Worm (Caenorhabditis elegans) whole organism, L1 larva: Measurements from ENCODE around the gene C55A6.11.

Experiments used
- aly-2 ChIP-seq: fragments of 150-350 bp; optimal IDR thresholded peaks from 2 replicates; lab custom pipeline; 2014; ENCODE audit warnings: missing biosample characterization, missing genetic modification characterization
- blmp-1 ChIP-seq: fragments of 150-350 bp; optimal IDR thresholded peaks from 2 replicates; lab custom pipeline; 2014; ENCODE audit warnings: missing biosample characterization, missing genetic modification characterization
- egl-27 ChIP-seq, 2 experiments: fragments of 150-350 bp in 1 of 2; sonication (generic microtip); optimal IDR thresholded peaks; 3 replicates each; lab custom pipeline; 2017 to 2018; ENCODE audit warnings: missing biosample characterization in 2 of 2, missing genetic modification characterization in 2 of 2, missing genetic modification reagents in 2 of 2
- elt-2 ChIP-seq: sonication (generic microtip); optimal IDR thresholded peaks from 2 replicates; lab custom pipeline; 2016; ENCODE audit warnings: missing genetic modification characterization, mild to moderate bottlenecking, inconsistent platforms, missing compliant biosample characterization, missing genetic modification reagents
- elt-3 ChIP-seq, 6 experiments: fragments of 150-350 bp in 1 of 6; sonication (generic microtip); optimal IDR thresholded peaks; 2 replicates each; lab custom pipeline; 2017 to 2018; ENCODE audit warnings: missing biosample characterization in 6 of 6, missing genetic modification characterization in 6 of 6, inconsistent platforms in 1 of 6
- hlh-4 ChIP-seq: sonication (generic microtip); optimal IDR thresholded peaks from 2 replicates; lab custom pipeline; 2016; ENCODE audit warnings: mild to moderate bottlenecking, missing genetic modification characterization, missing compliant biosample characterization
- lsy-2 ChIP-seq, 2 experiments: fragments of 150-350 bp; optimal IDR thresholded peaks; 2 replicates each; lab custom pipeline; 2014; ENCODE audit warnings: missing biosample characterization in 2 of 2, missing genetic modification characterization in 2 of 2
- nhr-12 ChIP-seq: sonication (generic microtip); optimal IDR thresholded peaks from 2 replicates; lab custom pipeline; 2017; ENCODE audit warnings: missing biosample characterization, missing genetic modification characterization
- nhr-77 ChIP-seq: fragments of 150-350 bp; optimal IDR thresholded peaks from 2 replicates; lab custom pipeline; 2014; ENCODE audit warnings: missing biosample characterization, missing genetic modification characterization
- skn-1 ChIP-seq: fragments of 150-350 bp; optimal IDR thresholded peaks from 2 replicates; lab custom pipeline; 2014; ENCODE audit warnings: missing biosample characterization, missing genetic modification characterization
- sptf-1 ChIP-seq: fragments of 150-350 bp; optimal IDR thresholded peaks from 2 replicates; lab custom pipeline; 2014; ENCODE audit warnings: missing biosample characterization, missing genetic modification characterization
- tbx-2 ChIP-seq: sonication (generic microtip); optimal IDR thresholded peaks from 2 replicates; lab custom pipeline; 2016; ENCODE audit warnings: missing genetic modification characterization, missing compliant biosample characterization
- unc-62 ChIP-seq: fragments of 150-350 bp; optimal IDR thresholded peaks from 2 replicates; lab custom pipeline; 2014; ENCODE audit warnings: missing biosample characterization, missing genetic modification reagents, missing genetic modification characterization
- ztf-11 ChIP-seq, 2 experiments: sonication (generic microtip); optimal IDR thresholded peaks; 2 replicates each; lab custom pipeline; 2016 to 2017; ENCODE audit warnings: missing genetic modification characterization in 2 of 2, missing biosample characterization in 1 of 2, missing compliant biosample characterization in 1 of 2

DNA sequence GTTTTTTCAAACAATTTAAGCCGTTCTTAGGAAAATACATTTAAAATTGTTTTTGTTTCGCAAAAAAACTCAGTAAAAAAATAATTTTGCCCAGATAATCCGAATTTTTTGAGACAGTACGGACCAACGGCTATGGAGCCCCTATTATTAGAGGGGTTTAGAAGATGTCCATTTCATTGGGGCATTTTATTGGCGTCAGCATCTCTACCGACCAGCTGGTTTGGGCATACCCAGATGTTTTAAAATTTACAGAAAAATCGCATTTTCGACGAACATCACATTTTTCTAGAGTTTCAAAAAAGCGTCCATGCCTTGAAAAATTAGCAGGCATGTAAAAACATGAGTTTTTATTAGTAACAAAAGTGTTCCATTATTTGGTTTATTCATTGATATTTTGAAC lies 21.0 kb downstream of the C55A6.11 start:
- TF ChIP-seq unc-62 (GFP tag; lab: Kevin White, UChicago) (no peak), elt-2 (no peak), elt-3 (tag; optimal IDR thresholded peaks at IDR 0.05; lab: Kevin White, UChicago) (no peak), aly-2 (tag; lab: Kevin White, UChicago) (no peak), blmp-1 (tag; lab: Kevin White, UChicago) (no peak), ztf-11 (tag; optimal IDR thresholded peaks at IDR 0.05; lab: Kevin White, UChicago) (no peak), lsy-2 (tag; optimal IDR thresholded peaks at IDR 0.05; lab: Kevin White, UChicago) (no peak), egl-27 (tag; optimal IDR thresholded peaks at IDR 0.05; lab: Kevin White, UChicago) (no peak), skn-1 (tag; lab: Kevin White, UChicago) (no peak), hlh-4 (tag; lab: Kevin White, UChicago) (no peak), nhr-77 (no peak), nhr-12 (tag; lab: Kevin White, UChicago) (no peak), sptf-1 (tag; lab: Kevin White, UChicago) (no peak), tbx-2 (tag; lab: Kevin White, UChicago) (no peak)
